Worm (Caenorhabditis elegans) whole organism, L2 larva: Measurements from ENCODE around the gene vglu-2.

Experiments
- R02D3.7 ChIP-seq: fragments of 150-350 bp; optimal IDR thresholded peaks from 2 replicates; lab custom pipeline; 2014; ENCODE audit warnings: missing biosample characterization, missing genetic modification characterization
- aly-2 ChIP-seq: fragments of 150-350 bp; optimal IDR thresholded peaks from 2 replicates; lab custom pipeline; 2014; ENCODE audit warnings: missing biosample characterization, missing genetic modification characterization
- ceh-82 ChIP-seq: fragments of 150-350 bp; optimal IDR thresholded peaks from 2 replicates; lab custom pipeline; 2014; ENCODE audit warnings: missing biosample characterization, missing genetic modification characterization
- dmd-4 ChIP-seq: sonication (generic microtip); optimal IDR thresholded peaks from 2 replicates; lab custom pipeline; 2017; ENCODE audit warnings: missing biosample characterization, missing genetic modification characterization
- elt-3 ChIP-seq: sonication (generic microtip); optimal IDR thresholded peaks from 2 replicates; lab custom pipeline; 2017; ENCODE audit warnings: missing biosample characterization, missing genetic modification characterization
- fos-1 ChIP-seq: fragments of 150-350 bp; optimal IDR thresholded peaks from 2 replicates; lab custom pipeline; 2014; ENCODE audit warnings: missing biosample characterization, missing genetic modification characterization
- lsy-2 ChIP-seq, 2 experiments: fragments of 150-350 bp in 1 of 2; sonication (generic microtip) in 1 of 2; optimal IDR thresholded peaks; 2 replicates each; lab custom pipeline; 2014 to 2017; ENCODE audit warnings: missing biosample characterization in 2 of 2, missing genetic modification characterization in 2 of 2
- nhr-237 ChIP-seq: fragments of 150-350 bp; optimal IDR thresholded peaks from 2 replicates; lab custom pipeline; 2014; ENCODE audit warnings: missing biosample characterization, missing genetic modification characterization
- zag-1 ChIP-seq: fragments of 150-350 bp; optimal IDR thresholded peaks from 2 replicates; lab custom pipeline; 2014; ENCODE audit warnings: missing biosample characterization, missing genetic modification characterization
- ztf-11 ChIP-seq: sonication (generic microtip); optimal IDR thresholded peaks from 2 replicates; lab custom pipeline; 2017; ENCODE audit warnings: missing biosample characterization, missing genetic modification characterization
- ztf-4 ChIP-seq: fragments of 150-350 bp; optimal IDR thresholded peaks from 2 replicates; lab custom pipeline; 2014; ENCODE audit warnings: missing biosample characterization, missing genetic modification characterization

DNA sequence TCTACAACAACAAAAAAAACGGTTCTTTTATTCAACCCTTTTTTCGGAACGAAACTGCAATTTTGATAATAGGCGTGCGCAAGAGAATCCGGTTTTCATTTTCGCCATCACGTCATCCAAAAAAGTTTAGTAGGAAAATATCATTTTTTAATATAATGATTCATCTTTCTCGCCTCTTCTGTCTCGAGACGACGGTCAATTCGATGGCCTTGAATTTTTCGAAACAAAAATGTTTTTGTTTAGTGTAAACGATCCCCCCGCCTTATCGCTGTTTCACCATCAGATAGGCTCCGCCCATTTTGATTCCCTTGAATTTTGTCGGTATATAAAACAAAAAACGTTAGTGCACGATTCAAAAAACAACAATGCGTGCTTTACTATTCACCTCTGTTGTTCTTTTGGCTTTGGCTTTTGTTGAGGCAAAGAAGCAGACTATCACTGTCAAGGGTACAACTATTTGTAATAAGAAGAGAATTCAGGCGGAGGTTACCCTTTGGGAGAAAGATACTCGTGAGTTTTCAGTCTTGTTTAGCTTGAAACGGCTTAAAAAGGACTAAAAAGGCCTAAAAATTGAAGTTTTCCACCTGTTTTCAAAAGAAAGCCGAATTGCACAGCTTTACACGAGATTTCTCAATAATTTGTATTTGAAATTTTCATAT, 42.7 kb downstream of the vglu-2 start, which contains the start of gene ttr-15:
- no peak for TF ChIP-seq elt-3 (tag; lab: Kevin White, UChicago)
- no peak for TF ChIP-seq zag-1 (tag; lab: Kevin White, UChicago)
- no peak for TF ChIP-seq lsy-2 (tag; optimal IDR thresholded peaks at IDR 0.05; lab: Kevin White, UChicago)
- no peak for TF ChIP-seq dmd-4 (tag; lab: Kevin White, UChicago)
- no peak for TF ChIP-seq R02D3.7
- TF ChIP-seq ceh-82 (tag; lab: Kevin White, UChicago) = no peak
- no peak for TF ChIP-seq nhr-237 (tag; lab: Kevin White, UChicago)
- TF ChIP-seq ztf-11 (tag; lab: Kevin White, UChicago) = no peak
- TF ChIP-seq ztf-4 (tag; lab: Kevin White, UChicago) = no peak
- TF ChIP-seq fos-1 (tag; lab: Kevin White, UChicago) = peak; percentile 40
- no peak for TF ChIP-seq aly-2 (tag; lab: Kevin White, UChicago)
